Worm (Caenorhabditis elegans) whole organism, young adult: ENCODE results near the gene nhr-4.
A peak's percentile ranks its signal among the peaks of the same experiment; 100 is the strongest.

Experiments used
- F39B2.1 ChIP-seq: fragments of 200-800 bp; sonication (Bioruptor generic); IDR thresholded peaks from 2 replicates; pipeline ENCODE4 v1.3.6; 2022; ENCODE audit warnings: missing genetic modification reagents, missing genetic modification characterization, missing compliant biosample characterization
- F57A8.1 ChIP-seq: fragments of 200-800 bp; sonication (Bioruptor generic); optimal IDR thresholded peaks from 2 replicates; lab custom pipeline; 2018; ENCODE audit warnings: mild to moderate bottlenecking, missing genetic modification characterization, moderate library complexity, missing compliant biosample characterization
- ama-1 ChIP-seq, 3 experiments: fragments of 150-350 bp in 1 of 3; sonication (generic microtip) in 2 of 3; optimal IDR thresholded peaks; 2 replicates each; lab custom pipeline; 2014 to 2018; ENCODE audit warnings: missing biosample characterization in 2 of 3, missing genetic modification characterization in 2 of 3, missing genetic modification reagents in 2 of 3
- efl-1 ChIP-seq: fragments of 150-350 bp; optimal IDR thresholded peaks from 2 replicates; lab custom pipeline; 2014; ENCODE audit warnings: missing biosample characterization, missing genetic modification reagents, missing genetic modification characterization
- hlh-12 ChIP-seq: sonication (generic microtip); optimal IDR thresholded peaks from 2 replicates; lab custom pipeline; 2016; ENCODE audit warnings: missing genetic modification characterization, missing compliant biosample characterization
- let-607 ChIP-seq, 2 experiments: fragments of 200-800 bp in 1 of 2; sonication (Bioruptor generic) in 1 of 2; sonication (generic microtip) in 1 of 2; optimal IDR thresholded peaks; 2 replicates each; lab custom pipeline; 2016 to 2018; ENCODE audit warnings: mild to moderate bottlenecking in 2 of 2, missing compliant biosample characterization in 2 of 2, missing genetic modification characterization in 2 of 2, moderate library complexity in 2 of 2, missing genotype in 1 of 2
- nfya-1 ChIP-seq: sonication (generic microtip); optimal IDR thresholded peaks from 2 replicates; lab custom pipeline; 2017; ENCODE audit warnings: antibody characterized with exemption, missing compliant biosample characterization, missing genetic modification characterization, borderline replicate concordance; ENCODE audit not compliant: insufficient read depth
- pha-4 ChIP-seq: fragments of 150-350 bp; sonication (generic microtip); optimal IDR thresholded peaks from 2 replicates; lab custom pipeline; 2014; ENCODE audit warnings: missing biosample characterization, missing genetic modification reagents, missing genetic modification characterization
- snpc-1.1 ChIP-seq: sonication (generic microtip); optimal IDR thresholded peaks from 2 replicates; lab custom pipeline; 2017; ENCODE audit warnings: missing genetic modification characterization, mild to moderate bottlenecking, missing compliant biosample characterization, antibody characterized with exemption, moderate library complexity, missing genotype, missing genetic modification reagents; ENCODE audit not compliant: insufficient read depth
- snpc-4 ChIP-seq, 5 experiments: fragments of 150-350 bp in 1 of 5; sonication (generic microtip) in 4 of 5; optimal IDR thresholded peaks; 2 replicates each; lab custom pipeline; 2014 to 2018; ENCODE audit warnings: missing genetic modification characterization in 5 of 5, missing biosample characterization in 3 of 5, antibody characterized with exemption in 2 of 5, mild to moderate bottlenecking in 2 of 5, missing compliant biosample characterization in 2 of 5, missing genotype in 2 of 5, moderate library complexity in 2 of 5, missing genetic modification reagents in 1 of 5
- unc-130 ChIP-seq: sonication (generic microtip); optimal IDR thresholded peaks from 2 replicates; lab custom pipeline; 2016; ENCODE audit warnings: missing genetic modification reagents, missing genetic modification characterization, missing compliant biosample characterization
- unc-62 ChIP-seq: fragments of 150-350 bp; optimal IDR thresholded peaks from 2 replicates; lab custom pipeline; 2014; ENCODE audit warnings: missing biosample characterization, missing genetic modification reagents, missing genetic modification characterization

DNA sequence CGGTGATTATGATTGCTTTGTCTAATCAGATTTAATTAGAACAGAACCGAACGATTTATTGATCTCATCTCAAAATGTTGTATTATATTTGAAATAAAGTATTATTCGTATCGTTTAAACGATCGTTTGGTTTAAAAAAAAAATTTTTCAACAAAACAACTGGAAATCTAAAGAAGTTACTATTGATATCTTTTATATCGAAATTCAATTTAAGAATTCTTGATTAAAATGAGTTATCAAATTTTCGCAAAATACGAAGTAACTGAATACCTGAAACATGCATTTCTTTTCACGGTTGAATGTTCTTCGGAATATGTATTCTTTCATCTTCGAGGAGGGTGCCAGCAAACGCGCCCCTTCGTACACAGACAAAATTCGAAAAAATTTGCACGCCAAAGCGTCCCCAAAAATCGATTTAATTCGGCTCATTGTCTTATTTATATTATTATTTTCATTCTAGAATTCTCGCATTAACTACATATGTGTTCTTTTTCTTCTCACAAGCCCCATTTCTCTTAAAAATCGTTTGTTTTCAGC lies 21.1 kb upstream of the nhr-4 start, which contains the start of gene npp-1:
- no peak for TF ChIP-seq let-607 (tag; optimal IDR thresholded peaks at IDR 0.05; lab: Kevin White, UChicago)
- no peak for TF ChIP-seq hlh-12 (tag; lab: Kevin White, UChicago)
- no peak for TF ChIP-seq ama-1 (optimal IDR thresholded peaks at IDR 0.05; lab: Kevin White, UChicago)
- TF ChIP-seq ama-1 (GFP tag; optimal IDR thresholded peaks at IDR 0.05; lab: Kevin White, UChicago) = no peak
- no peak for TF ChIP-seq snpc-4 (GFP tag; optimal IDR thresholded peaks at IDR 0.05; lab: Kevin White, UChicago)
- peak in 1 of 4 experiments; percentile 7 for TF ChIP-seq snpc-4 (tag; optimal IDR thresholded peaks at IDR 0.05; lab: Kevin White, UChicago)
- TF ChIP-seq pha-4 = no peak
- no peak for TF ChIP-seq snpc-1.1 (tag; lab: Kevin White, UChicago)
- no peak for TF ChIP-seq unc-130 (GFP tag; lab: Kevin White, UChicago)
- no peak for TF ChIP-seq nfya-1 (tag; lab: Kevin White, UChicago)
- no peak for TF ChIP-seq F39B2.1 (GFP tag; lab: Robert Waterston, UW)
- TF ChIP-seq unc-62 (GFP tag; lab: Kevin White, UChicago) = no peak
- TF ChIP-seq efl-1 (GFP tag; lab: Kevin White, UChicago) = no peak
- TF ChIP-seq F57A8.1 (GFP tag; lab: Kevin White, UChicago) = no peak
